Worm (Caenorhabditis elegans): ENCODE results near the gene Y116A8C.9.

DNA sequence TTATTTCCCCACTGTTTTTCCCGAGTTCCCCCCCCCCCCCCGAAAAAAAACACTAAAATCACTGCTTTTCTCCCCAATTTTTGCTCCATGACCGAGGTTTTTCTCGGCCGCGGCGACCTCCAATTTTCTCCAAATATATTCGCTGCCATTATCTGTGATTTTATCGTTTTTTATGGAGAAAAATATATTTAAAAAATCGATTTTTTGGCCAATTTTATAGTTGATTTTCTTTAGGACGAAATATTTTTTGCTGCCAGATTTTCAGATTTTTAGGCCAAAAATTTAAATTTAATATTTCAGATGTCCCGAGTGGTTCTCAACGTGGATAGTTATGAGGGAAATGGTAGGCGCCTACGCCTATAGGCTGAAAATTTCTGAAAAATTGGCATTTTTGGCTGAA, 3.2 kb upstream of the Y116A8C.9 start, which contains the start of gene rad-54.B:
- TF ChIP-seq flt-1 (GFP tag; IDR thresholded peaks at IDR 0.05) (no peak), ref-1 (GFP tag; conservative IDR thresholded peaks at IDR 0.05) (no peak)

Measured in whole organism, midembryonic.